Worm (Caenorhabditis elegans) whole organism, late embryonic: ENCODE results near the gene R144.12.

Experiments used
- K09A11.1 ChIP-seq: sonication (generic microtip); optimal IDR thresholded peaks from 2 replicates; lab custom pipeline; 2017; ENCODE audit warnings: antibody characterized with exemption, mild to moderate bottlenecking, missing genetic modification characterization, missing compliant biosample characterization; ENCODE audit not compliant: insufficient read depth
- ceh-18 ChIP-seq: sonication (generic microtip); optimal IDR thresholded peaks from 2 replicates; lab custom pipeline; 2016; ENCODE audit warnings: missing genetic modification characterization, missing compliant biosample characterization
- ceh-30 ChIP-seq: fragments of 150-350 bp; optimal IDR thresholded peaks from 2 replicates; lab custom pipeline; 2014; ENCODE audit warnings: missing biosample characterization, missing genetic modification characterization
- ceh-9 ChIP-seq: sonication (generic microtip); optimal IDR thresholded peaks from 2 replicates; lab custom pipeline; 2016; ENCODE audit warnings: mild to moderate bottlenecking, missing genetic modification characterization, inconsistent platforms, missing compliant biosample characterization
- fkh-10 ChIP-seq: fragments of 150-350 bp; optimal IDR thresholded peaks from 2 replicates; lab custom pipeline; 2014; ENCODE audit warnings: missing biosample characterization, missing genetic modification reagents, missing genetic modification characterization
- pha-4 ChIP-seq: fragments of 150-350 bp; optimal IDR thresholded peaks from 2 replicates; lab custom pipeline; 2018; ENCODE audit warnings: missing biosample characterization, missing genetic modification reagents, missing genetic modification characterization
- tbx-2 ChIP-seq: sonication (generic microtip); optimal IDR thresholded peaks from 2 replicates; lab custom pipeline; 2016; ENCODE audit warnings: missing genetic modification characterization, missing compliant biosample characterization
- tbx-7 ChIP-seq: sonication (generic microtip); optimal IDR thresholded peaks from 2 replicates; lab custom pipeline; 2016; ENCODE audit warnings: missing genotype, missing genetic modification characterization, missing compliant biosample characterization

DNA sequence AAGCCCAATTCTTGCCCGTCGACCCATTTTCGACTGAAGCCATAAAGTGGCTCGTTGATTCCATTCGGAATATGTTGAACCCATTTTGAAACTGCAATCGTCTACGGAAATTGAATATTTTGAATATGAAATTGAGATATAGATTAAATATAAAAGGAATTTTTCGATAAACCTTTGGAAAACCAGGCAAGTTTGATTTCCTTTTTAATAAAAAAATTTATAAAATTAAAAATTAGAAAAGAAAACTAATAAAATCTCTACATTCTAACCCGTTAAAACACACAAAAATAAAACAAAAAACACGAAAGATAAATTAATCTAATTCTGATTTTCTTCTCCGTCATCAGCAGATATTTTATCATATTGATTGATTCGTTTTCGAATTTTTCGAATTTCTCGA lies at the start of gene R144.12:
- TF ChIP-seq fkh-10 (GFP tag; lab: Kevin White, UChicago): no peak
- no peak for TF ChIP-seq K09A11.1 (tag; lab: Kevin White, UChicago)
- no peak for TF ChIP-seq tbx-2
- no peak for TF ChIP-seq tbx-7 (tag; lab: Kevin White, UChicago)
- no peak for TF ChIP-seq ceh-30 (tag; lab: Kevin White, UChicago)
- TF ChIP-seq pha-4 (tag; lab: Kevin White, UChicago): no peak
- no peak for TF ChIP-seq ceh-18 (tag; lab: Kevin White, UChicago)
- no peak for TF ChIP-seq ceh-9 (tag; lab: Kevin White, UChicago)
